Fruit fly (Drosophila melanogaster): Measurements from ENCODE around the gene CCKLR-17D3.

Gene CCKLR-17D3

DNA sequence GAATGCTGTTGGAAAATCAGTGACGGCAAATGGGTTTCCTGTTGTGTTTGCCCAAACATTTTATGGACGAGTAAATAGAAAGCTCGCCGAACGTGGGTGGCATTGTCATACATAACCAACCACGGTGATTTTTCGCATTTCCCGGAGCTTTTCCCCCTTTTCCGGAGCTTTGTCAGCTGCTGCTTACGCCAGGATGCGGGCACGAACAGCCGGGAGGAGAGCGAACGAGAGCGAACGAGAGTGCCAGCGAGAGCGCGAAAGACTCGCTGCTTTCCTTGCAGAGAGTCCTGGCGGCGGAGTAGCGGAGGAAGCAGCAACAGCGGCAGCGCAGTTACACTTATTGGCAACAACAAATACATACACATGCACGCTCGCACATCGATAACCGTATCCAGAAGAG is 32.5 kb upstream of the CCKLR-17D3 start, which contains the start of gene CG7058 (continued):
- TF ChIP-seq ranshi (GFP tag; IDR thresholded peaks at IDR 0.05) (no peak), Xbp1 (GFP tag; optimal IDR thresholded peaks at IDR 0.05) (no peak), ERR (GFP tag; optimal IDR thresholded peaks at IDR 0.05) (no peak), CG17186 (GFP tag; optimal IDR thresholded peaks at IDR 0.05) (no peak), CG18764 (GFP tag; optimal IDR thresholded peaks at IDR 0.05) (no peak), HHEX (GFP tag; optimal IDR thresholded peaks at IDR 0.05) (no peak), CG12219 (GFP tag; optimal IDR thresholded peaks at IDR 0.05) (no peak), BtbVII (GFP tag; optimal IDR thresholded peaks at IDR 0.05) (no peak), Sox100B (GFP tag; optimal IDR thresholded peaks at IDR 0.05) (no peak), CG31388 (GFP tag; optimal IDR thresholded peaks at IDR 0.05) (no peak), lab (GFP tag; optimal IDR thresholded peaks at IDR 0.05) (no peak), CG6765 (GFP tag; optimal IDR thresholded peaks at IDR 0.05) (no peak)

DNA sequence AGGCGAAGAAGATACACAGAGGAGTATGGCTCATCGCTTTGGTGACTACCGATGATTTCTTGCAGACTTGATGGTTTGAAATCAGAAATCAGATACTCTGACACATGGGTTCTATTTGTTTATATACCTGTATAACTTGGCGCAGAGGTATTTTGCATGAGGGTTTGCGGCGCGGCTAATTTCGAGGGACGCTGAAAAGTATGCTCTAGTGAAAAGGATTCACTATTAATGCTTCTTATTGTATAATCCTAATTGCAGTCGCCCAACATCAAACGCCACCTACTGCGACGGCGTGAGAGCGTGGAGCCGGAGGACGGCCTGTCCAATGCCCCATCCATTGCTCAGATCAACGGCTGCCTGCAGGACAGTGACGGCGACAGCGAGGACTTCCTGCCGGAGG is 31.2 kb upstream of the CCKLR-17D3 start:
- TF ChIP-seq tll (GFP tag; optimal IDR thresholded peaks at IDR 0.05): no peak
- TF ChIP-seq CG8290 (GFP tag; optimal IDR thresholded peaks at IDR 0.05): peak; percentile 66
- no peak for TF ChIP-seq CG8290 (tag; optimal IDR thresholded peaks at IDR 0.05)
- TF ChIP-seq CTCF (GFP tag; optimal IDR thresholded peaks at IDR 0.05): peak; percentile 56
- peak; percentile 0 for TF ChIP-seq stwl (tag; optimal IDR thresholded peaks at IDR 0.05)
- TF ChIP-seq CG3847 (GFP tag; IDR thresholded peaks at IDR 0.05): no peak
- TF ChIP-seq CG9437 (GFP tag; optimal IDR thresholded peaks at IDR 0.05): no peak
- TF ChIP-seq grn (GFP tag; optimal IDR thresholded peaks at IDR 0.05): no peak
- TF ChIP-seq C15 (GFP tag; IDR thresholded peaks at IDR 0.05): no peak
- TF ChIP-seq slbo (GFP tag; IDR thresholded peaks at IDR 0.05): no peak
- no peak for TF ChIP-seq CG33213 (GFP tag; optimal IDR thresholded peaks at IDR 0.05)
- TF ChIP-seq sens (GFP tag): peak; percentile 21
- TF ChIP-seq Oaz (GFP tag; IDR thresholded peaks at IDR 0.05): no peak
- 0 out of 3 replicates have a peak, but pooled peaks have one; percentile 42 for TF ChIP-seq CG2199 (GFP tag; IDR thresholded peaks at IDR 0.05)
- TF ChIP-seq grau (tag; optimal IDR thresholded peaks at IDR 0.05): no peak
- no peak for TF ChIP-seq oc (tag; optimal IDR thresholded peaks at IDR 0.05)
- no peak for TF ChIP-seq CG9932 (GFP tag; IDR thresholded peaks at IDR 0.05)
- TF ChIP-seq trem (tag; optimal IDR thresholded peaks at IDR 0.05): no peak
- peak; percentile 14 for TF ChIP-seq Elba2 (GFP tag; optimal IDR thresholded peaks at IDR 0.05)
- TF ChIP-seq CG30431 (GFP tag; optimal IDR thresholded peaks at IDR 0.05): no peak
- no peak for TF ChIP-seq Camta (GFP tag; optimal IDR thresholded peaks at IDR 0.05)
- TF ChIP-seq CG31365 (tag; optimal IDR thresholded peaks at IDR 0.05): no peak
- no peak for TF ChIP-seq gcm2 (GFP tag; optimal IDR thresholded peaks at IDR 0.05)
- no peak for TF ChIP-seq mld (GFP tag; IDR thresholded peaks at IDR 0.05; ENCODE audit: partially characterized antibody)
- 0 out of 2 replicates have a peak, but pooled peaks have one; percentile 17 for TF ChIP-seq ara (GFP tag; IDR thresholded peaks at IDR 0.05)
- TF ChIP-seq amos (GFP tag; IDR thresholded peaks at IDR 0.05; ENCODE audit: partially characterized antibody): no peak
- TF ChIP-seq CG17829 (tag; optimal IDR thresholded peaks at IDR 0.05): no peak
- peak; percentile 35 for TF ChIP-seq pita (GFP tag; optimal IDR thresholded peaks at IDR 0.05)
- peak in 1 of 2 experiments; percentile 58 for TF ChIP-seq Pdp1 (GFP tag; optimal IDR thresholded peaks at IDR 0.05)
- TF ChIP-seq trh (GFP tag; optimal IDR thresholded peaks at IDR 0.05): no peak
- no peak for TF ChIP-seq klu (GFP tag; IDR thresholded peaks at IDR 0.05)
- no peak for TF ChIP-seq CG17612 (GFP tag; IDR thresholded peaks at IDR 0.05)
- TF ChIP-seq CG4404 (GFP tag; IDR thresholded peaks at IDR 0.05): no peak
- no peak for TF ChIP-seq Hand (GFP tag; optimal IDR thresholded peaks at IDR 0.05)
- no peak for TF ChIP-seq Nf-YB (GFP tag; optimal IDR thresholded peaks at IDR 0.05)
- no peak for TF ChIP-seq ac (GFP tag; optimal IDR thresholded peaks at IDR 0.05)
- no peak for TF ChIP-seq ci (GFP tag; IDR thresholded peaks at IDR 0.05)

Measured in whole organism, embryonic.